Fruit fly (Drosophila melanogaster) whole organism, embryonic: Measurements from ENCODE around the gene CG9961.

ENCODE experiments used
- CG10209 ChIP-seq: fragments of 200-800 bp; sonication (Bioruptor generic); optimal IDR thresholded peaks from 3 replicates; lab custom pipeline; 2017; ENCODE audit warnings: missing biosample characterization, mild to moderate bottlenecking, missing genetic modification characterization, missing genetic modification reagents
- CG10321 ChIP-seq: fragments of 200-800 bp; sonication (Bioruptor generic); IDR thresholded peaks from 2 replicates; pipeline ENCODE4 v1.3.6; 2022; ENCODE audit warnings: missing biosample characterization, missing genetic modification characterization
- CG13296 ChIP-seq: fragments of 200-800 bp; sonication (Bioruptor generic); optimal IDR thresholded peaks from 3 replicates; lab custom pipeline; 2018; ENCODE audit warnings: missing biosample characterization, mild to moderate bottlenecking, missing genetic modification characterization
- CG16815 ChIP-seq: fragments of 200-800 bp; sonication (Bioruptor generic); optimal IDR thresholded peaks from 3 replicates; lab custom pipeline; 2017; ENCODE audit warnings: missing biosample characterization, mild to moderate bottlenecking, missing genetic modification characterization
- CG18262 ChIP-seq: fragments of 200-800 bp; optimal IDR thresholded peaks from 3 replicates; lab custom pipeline; 2019; ENCODE audit warnings: missing biosample characterization, mild to moderate bottlenecking, missing genetic modification characterization, moderate library complexity
- CG33213 ChIP-seq: fragments of 200-800 bp; sonication (Bioruptor generic); optimal IDR thresholded peaks from 3 replicates; lab custom pipeline; 2016; ENCODE audit warnings: missing biosample characterization, missing genetic modification characterization
- Hand ChIP-seq: fragments of 200-800 bp; sonication (Bioruptor generic); optimal IDR thresholded peaks from 2 replicates; lab custom pipeline; 2017; ENCODE audit warnings: mild to moderate bottlenecking, missing biosample characterization, missing genetic modification reagents, missing genetic modification characterization
- NC2α ChIP-seq: fragments of 200-800 bp; sonication (Bioruptor generic); optimal IDR thresholded peaks from 2 replicates; lab custom pipeline; 2016; ENCODE audit warnings: missing biosample characterization, missing genetic modification characterization
- fd3F ChIP-seq: fragments of 200-800 bp; sonication (Bioruptor generic); optimal IDR thresholded peaks from 2 replicates; lab custom pipeline; 2018; ENCODE audit warnings: missing biosample characterization, mild to moderate bottlenecking, missing genetic modification characterization, moderate library complexity
- ham ChIP-seq: fragments of 200-800 bp; sonication (Bioruptor generic); IDR thresholded peaks from 2 replicates; pipeline ENCODE4 v1.3.6; 2022; ENCODE audit warnings: missing biosample characterization, missing genetic modification characterization
- lbe ChIP-seq: fragments of 200-800 bp; sonication (Bioruptor generic); optimal IDR thresholded peaks from 2 replicates; lab custom pipeline; 2016; ENCODE audit warnings: missing biosample characterization, mild to moderate bottlenecking, missing genetic modification characterization
- mam ChIP-seq: fragments of 200-800 bp; sonication (Bioruptor generic); optimal IDR thresholded peaks from 3 replicates; lab custom pipeline; 2016; ENCODE audit warnings: missing biosample characterization, missing genetic modification characterization
- stc ChIP-seq: fragments of 200-800 bp; sonication (Bioruptor generic); IDR thresholded peaks from 2 replicates; pipeline ENCODE4 v1.3.6; 2022; ENCODE audit warnings: missing biosample characterization, missing genetic modification characterization

dm6 chr2L:2727812-2728211 is 16.9 kb downstream of the CG9961 start:
- TF ChIP-seq lbe (GFP tag; lab: Kevin White, UChicago) = no peak
- no peak for TF ChIP-seq mam (GFP tag; lab: Kevin White, UChicago)
- no peak for TF ChIP-seq fd3F
- TF ChIP-seq NC2α (GFP tag; lab: Kevin White, UChicago) = no peak
- TF ChIP-seq ham (GFP tag; lab: Robert Waterston, UW) = no peak
- no peak for TF ChIP-seq stc (GFP tag; lab: Robert Waterston, UW)
- TF ChIP-seq CG33213 (GFP tag; lab: Kevin White, UChicago) = no peak
- no peak for TF ChIP-seq Hand (GFP tag; lab: Kevin White, UChicago)
- TF ChIP-seq CG10321 = no peak
- TF ChIP-seq CG10209 = no peak
- TF ChIP-seq CG18262 (tag; lab: Kevin White, UChicago) = no peak
- TF ChIP-seq CG16815 (GFP tag; lab: Kevin White, UChicago) = no peak
- no peak for TF ChIP-seq CG13296
